Fruit fly (Drosophila melanogaster) whole organism, prepupa: ENCODE measurements around the gene CG12010.
A peak's percentile ranks its signal among the peaks of the same experiment; 100 is the strongest.

Experiments used
- Blimp-1 ChIP-seq: fragments of 200-800 bp; sonication (Bioruptor generic); optimal IDR thresholded peaks from 3 replicates; lab custom pipeline; 2017; ENCODE audit warnings: missing biosample characterization, missing genetic modification characterization, mild to moderate bottlenecking, moderate library complexity, missing genetic modification reagents
- CG10631 ChIP-seq: fragments of 200-800 bp; sonication (Bioruptor generic); optimal IDR thresholded peaks from 2 replicates; lab custom pipeline; 2016; ENCODE audit warnings: missing biosample characterization, missing genetic modification characterization
- CG10669 ChIP-seq: fragments of 200-800 bp; sonication (Bioruptor generic); optimal IDR thresholded peaks from 3 replicates; lab custom pipeline; 2018; ENCODE audit warnings: missing biosample characterization, mild to moderate bottlenecking, missing genetic modification characterization, moderate library complexity
- CG15336 ChIP-seq: fragments of 200-800 bp; sonication (Bioruptor generic); IDR thresholded peaks from 2 replicates; pipeline ENCODE4 v1.3.6; 2022; ENCODE audit warnings: missing biosample characterization, missing genetic modification characterization
- CG1621 ChIP-seq: fragments of 200-800 bp; sonication (Bioruptor generic); optimal IDR thresholded peaks from 3 replicates; lab custom pipeline; 2018; ENCODE audit warnings: missing biosample characterization, mild to moderate bottlenecking, missing genetic modification characterization
- CG3032 ChIP-seq: fragments of 200-800 bp; optimal IDR thresholded peaks from 2 replicates; lab custom pipeline; 2019; ENCODE audit warnings: missing biosample characterization, mild to moderate bottlenecking, missing genetic modification characterization, moderate library complexity
- CG31627 ChIP-seq: fragments of 200-800 bp; sonication (Bioruptor generic); optimal IDR thresholded peaks from 3 replicates; lab custom pipeline; 2016; ENCODE audit warnings: missing biosample characterization, missing genetic modification characterization
- CG3919 ChIP-seq: fragments of 200-800 bp; sonication (Bioruptor generic); optimal IDR thresholded peaks from 3 replicates; lab custom pipeline; 2016; ENCODE audit warnings: missing biosample characterization, missing genetic modification characterization
- CG6163 ChIP-seq: fragments of 200-800 bp; sonication (Bioruptor generic); IDR thresholded peaks from 3 replicates; pipeline ENCODE4 v1.3.6; 2022; ENCODE audit warnings: missing biosample characterization, missing genetic modification characterization
- CG6276 ChIP-seq: fragments of 200-800 bp; sonication (Bioruptor generic); optimal IDR thresholded peaks from 2 replicates; lab custom pipeline; 2017; ENCODE audit warnings: missing biosample characterization, mild to moderate bottlenecking, missing genetic modification characterization
- CG6808 ChIP-seq: fragments of 200-800 bp; sonication (Bioruptor generic); optimal IDR thresholded peaks from 3 replicates; lab custom pipeline; 2017; ENCODE audit warnings: missing biosample characterization, missing genetic modification characterization, mild to moderate bottlenecking, moderate library complexity, missing genetic modification reagents
- CG8119 ChIP-seq: fragments of 200-800 bp; sonication (Bioruptor generic); IDR thresholded peaks from 3 replicates; pipeline ENCODE4 v1.3.6; 2022; ENCODE audit warnings: missing biosample characterization, missing genetic modification characterization
- CG9139 ChIP-seq: fragments of 200-800 bp; sonication (Bioruptor generic); optimal IDR thresholded peaks from 3 replicates; lab custom pipeline; 2017; ENCODE audit warnings: missing biosample characterization, mild to moderate bottlenecking, missing genetic modification characterization
- Eip75B ChIP-seq: fragments of 200-800 bp; sonication (Bioruptor generic); optimal IDR thresholded peaks from 3 replicates; lab custom pipeline; 2016; ENCODE audit warnings: missing biosample characterization, missing genetic modification characterization
- Eip78C ChIP-seq: fragments of 200-800 bp; sonication (Bioruptor generic); peaks from one replicate; lab custom pipeline; 2016; ENCODE audit warnings: missing biosample characterization, missing genetic modification characterization
- Ets96B ChIP-seq: fragments of 200-800 bp; optimal IDR thresholded peaks from 2 replicates; lab custom pipeline; 2019; ENCODE audit warnings: missing biosample characterization, mild to moderate bottlenecking, missing genetic modification characterization, moderate library complexity
- Gug ChIP-seq: fragments of 200-800 bp; sonication (Bioruptor generic); IDR thresholded peaks from 2 replicates; pipeline ENCODE4 v1.3.6; 2022; ENCODE audit warnings: missing biosample characterization, missing genetic modification characterization
- Hr39 ChIP-seq: fragments of 200-800 bp; sonication (Bioruptor generic); optimal IDR thresholded peaks from 2 replicates; lab custom pipeline; 2016; ENCODE audit warnings: missing biosample characterization, missing genetic modification characterization
- Hr4 ChIP-seq: fragments of 200-800 bp; sonication (Bioruptor generic); optimal IDR thresholded peaks from 3 replicates; lab custom pipeline; 2016; ENCODE audit warnings: missing biosample characterization, missing genetic modification characterization
- Met ChIP-seq: fragments of 200-800 bp; sonication (Bioruptor generic); optimal IDR thresholded peaks from 3 replicates; lab custom pipeline; 2016; ENCODE audit warnings: missing biosample characterization, missing genetic modification characterization
- Sox14 ChIP-seq: fragments of 200-800 bp; sonication (Bioruptor generic); optimal IDR thresholded peaks from 3 replicates; lab custom pipeline; 2016; ENCODE audit warnings: missing biosample characterization, missing genetic modification characterization
- acj6 ChIP-seq: fragments of 200-800 bp; sonication (Bioruptor generic); optimal IDR thresholded peaks from 3 replicates; lab custom pipeline; 2016; ENCODE audit warnings: missing biosample characterization, missing genetic modification characterization
- dsx ChIP-seq: fragments of 200-800 bp; optimal IDR thresholded peaks from 3 replicates; lab custom pipeline; 2019; ENCODE audit warnings: missing biosample characterization, mild to moderate bottlenecking, missing genetic modification characterization, moderate library complexity; ENCODE audit not compliant: poor library complexity, severe bottlenecking
- eg ChIP-seq: fragments of 200-800 bp; sonication (Bioruptor generic); IDR thresholded peaks from 3 replicates; pipeline ENCODE4 v1.3.6; 2022; ENCODE audit warnings: missing biosample characterization, missing genetic modification characterization
- esn ChIP-seq: fragments of 200-800 bp; sonication (Bioruptor generic); optimal IDR thresholded peaks from 2 replicates; lab custom pipeline; 2016; ENCODE audit warnings: missing biosample characterization, mild to moderate bottlenecking, missing genetic modification characterization, moderate library complexity
- fd59A ChIP-seq: fragments of 200-800 bp; sonication (Bioruptor generic); optimal IDR thresholded peaks from 2 replicates; lab custom pipeline; 2017; ENCODE audit warnings: missing biosample characterization, mild to moderate bottlenecking, missing genetic modification characterization, missing genetic modification reagents
- fkh ChIP-seq: fragments of 200-800 bp; sonication (Bioruptor generic); optimal IDR thresholded peaks from 3 replicates; lab custom pipeline; 2017; ENCODE audit warnings: missing biosample characterization, mild to moderate bottlenecking, missing genetic modification characterization, moderate library complexity
- lz ChIP-seq: fragments of 200-800 bp; sonication (Bioruptor generic); optimal IDR thresholded peaks from 3 replicates; lab custom pipeline; 2016; ENCODE audit warnings: missing biosample characterization, missing genetic modification characterization
- pdm3 ChIP-seq: fragments of 200-800 bp; sonication (Bioruptor generic); optimal IDR thresholded peaks from 3 replicates; lab custom pipeline; 2016; ENCODE audit warnings: missing biosample characterization, missing genetic modification characterization
- salr ChIP-seq, 2 experiments: fragments of 200-800 bp; sonication (Bioruptor generic); optimal IDR thresholded peaks; 3 replicates each; lab custom pipeline; 2016 to 2018; ENCODE audit warnings: missing biosample characterization in 2 of 2, missing genetic modification characterization in 2 of 2, mild to moderate bottlenecking in 1 of 2
- spab ChIP-seq: fragments of 200-800 bp; sonication (Bioruptor generic); optimal IDR thresholded peaks from 2 replicates; lab custom pipeline; 2017; ENCODE audit warnings: missing biosample characterization, mild to moderate bottlenecking, missing genetic modification characterization, missing genetic modification reagents
- ss ChIP-seq, 2 experiments: fragments of 200-800 bp; sonication (Bioruptor generic); optimal IDR thresholded peaks; 2 replicates in 1 of 2; 3 replicates in 1 of 2; lab custom pipeline; 2017 to 2018; ENCODE audit warnings: mild to moderate bottlenecking in 2 of 2, missing biosample characterization in 2 of 2, missing genetic modification characterization in 2 of 2, moderate library complexity in 1 of 2
- svp ChIP-seq: fragments of 200-800 bp; sonication (Bioruptor generic); peaks from one replicate; lab custom pipeline; 2016; ENCODE audit warnings: missing biosample characterization, missing genetic modification characterization
- topi ChIP-seq: fragments of 200-800 bp; sonication (Bioruptor generic); optimal IDR thresholded peaks from 3 replicates; lab custom pipeline; 2016; ENCODE audit warnings: missing biosample characterization, missing genetic modification characterization
- vri ChIP-seq: fragments of 200-800 bp; sonication (Bioruptor generic); optimal IDR thresholded peaks from 3 replicates; lab custom pipeline; 2016; ENCODE audit warnings: missing biosample characterization, mild to moderate bottlenecking, missing genetic modification characterization

CG12010 gene

DNA sequence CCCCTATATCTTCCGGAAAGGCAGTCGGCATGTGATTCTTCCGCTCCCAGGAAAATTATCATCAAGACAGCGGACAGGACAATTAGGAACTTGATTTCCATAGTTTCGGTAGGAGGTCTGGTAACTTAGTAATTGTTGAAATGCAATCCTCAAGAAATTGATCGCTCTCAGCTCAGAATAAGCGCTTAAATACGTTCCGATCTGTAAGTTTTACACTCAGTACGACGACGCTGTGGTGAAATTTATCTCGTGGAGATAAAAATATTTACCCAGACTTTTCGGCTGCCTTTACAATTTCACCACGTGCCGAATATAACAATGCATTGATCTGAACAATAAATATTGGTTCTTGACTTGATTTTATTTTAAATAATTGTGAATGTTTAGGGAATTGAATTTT, 38.4 kb upstream of the CG12010 start, which contains the start of gene Drsl1:
Gene Drsl1 (minus strand): TSS at position 101 of the 400 bp plus-strand sequence.
- TF ChIP-seq Ets96B (tag; lab: Kevin White, UChicago) (no peak), Sox14 (GFP tag; lab: Kevin White, UChicago) (no peak), CG8119 (GFP tag; lab: Robert Waterston, UW) (no peak), CG15336 (no peak), CG6276 (GFP tag; lab: Kevin White, UChicago) (no peak), salr (GFP tag; optimal IDR thresholded peaks at IDR 0.05; lab: Kevin White, UChicago) (no peak), Blimp-1 (no peak), pdm3 (GFP tag; lab: Kevin White, UChicago) (no peak)

DNA sequence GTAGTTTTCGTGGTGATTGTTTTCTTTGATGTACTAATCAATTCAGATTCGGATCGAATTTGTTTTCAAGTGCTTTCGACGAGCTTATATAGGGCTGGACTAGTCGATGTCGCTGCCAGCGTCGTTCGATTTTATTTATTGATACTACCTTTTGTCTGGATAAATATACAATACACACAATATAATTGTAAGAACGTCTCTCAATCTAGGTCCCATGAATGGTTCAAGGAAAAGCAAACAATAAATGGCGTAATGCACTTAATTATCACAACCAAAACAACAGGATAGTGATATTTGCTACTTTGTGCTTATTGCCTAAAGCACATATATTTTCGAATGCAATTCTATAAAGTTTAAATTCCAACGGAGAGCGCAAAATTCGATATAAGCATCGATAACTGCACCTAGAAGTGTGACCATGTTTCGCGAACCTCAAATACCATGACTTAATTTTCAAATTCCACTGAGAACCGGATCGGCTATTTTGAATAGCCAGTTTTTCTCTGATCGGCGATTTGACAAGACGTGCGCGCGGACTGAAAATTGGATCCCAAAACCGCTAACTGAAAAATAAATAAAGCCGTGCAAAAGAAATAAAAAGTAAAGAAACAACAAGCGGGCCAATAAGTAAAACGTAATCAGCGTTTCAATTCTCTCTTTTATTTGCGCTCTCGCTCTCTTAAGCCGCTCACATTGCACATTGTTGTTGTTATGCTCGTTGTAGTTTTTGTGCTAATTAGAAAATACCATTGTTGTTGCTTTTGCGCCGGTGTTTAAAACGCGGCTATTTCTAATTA, 37.5 kb upstream of the CG12010 start, which contains the start of the genes Drsl6 and kst:
Gene Drsl6 (minus strand): TSS at position 51 of the 797 bp plus-strand sequence.
Gene kst (plus strand): TSS at position 493 of the 797 bp plus-strand sequence.
- TF ChIP-seq vri (GFP tag; lab: Kevin White, UChicago) (peak; percentile 62), CG1621 (tag; lab: Kevin White, UChicago) (peak; percentile 75), topi (peak; percentile 8), CG8119 (GFP tag; lab: Robert Waterston, UW) (peak; percentile 44; the same call in 2 of the 3 replicates), Hr39 (no peak), fkh (GFP tag; lab: Kevin White, UChicago) (peak; percentile 92), CG6276 (GFP tag; lab: Kevin White, UChicago) (no peak), CG9139 (peak; percentile 11), Hr4 (no peak), eg (GFP tag; lab: Robert Waterston, UW) (peak; percentile 85), CG15336 (peak; percentile 50), ss (GFP tag; optimal IDR thresholded peaks at IDR 0.05; lab: Kevin White, UChicago) (peak; percentile 54), CG6163 (GFP tag; lab: Robert Waterston, UW) (peak; percentile 74), esn (GFP tag; lab: Kevin White, UChicago) (peak; percentile 35), Gug (GFP tag; lab: Robert Waterston, UW) (no peak), Eip78C (GFP tag; lab: Kevin White, UChicago) (peak; percentile 56), salr (GFP tag; optimal IDR thresholded peaks at IDR 0.05; lab: Kevin White, UChicago) (peak in 1 of 2 experiments; percentile 14), Sox14 (GFP tag; lab: Kevin White, UChicago) (peak; percentile 14), CG3032 (tag; lab: Kevin White, UChicago) (peak; percentile 53), CG6808 (peak; percentile 28)

DNA sequence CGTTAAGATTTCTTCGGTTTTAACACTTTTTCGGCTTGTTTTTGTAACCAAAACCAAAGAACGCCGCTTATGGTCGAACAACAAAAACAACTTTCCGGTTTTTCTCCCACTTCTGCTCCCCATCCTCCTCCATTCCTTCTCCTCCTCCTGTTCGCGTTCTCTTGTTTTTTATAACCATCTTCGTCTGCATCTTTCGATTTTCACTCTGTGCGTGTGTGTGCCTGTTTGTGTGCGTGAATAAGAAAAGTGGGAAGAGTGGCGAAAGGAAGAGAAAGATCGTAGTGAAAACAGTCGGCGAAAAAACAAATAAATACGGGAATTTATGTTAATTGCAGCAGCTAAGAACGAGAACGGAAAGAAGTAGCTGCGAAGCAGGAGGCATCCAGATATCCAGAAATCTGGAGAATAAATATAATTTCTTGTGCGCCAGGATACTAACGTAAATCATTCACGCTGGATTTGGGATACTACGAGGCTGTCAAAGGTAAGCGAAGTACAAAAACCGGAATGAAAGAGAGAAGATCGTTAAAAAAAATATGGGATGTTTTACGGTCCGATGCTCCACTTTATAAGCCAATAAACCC, 36.6 kb upstream of the CG12010 start:
- TF ChIP-seq vri (GFP tag; lab: Kevin White, UChicago) (peak; percentile 22), CG6163 (GFP tag; lab: Robert Waterston, UW) (no peak)

DNA sequence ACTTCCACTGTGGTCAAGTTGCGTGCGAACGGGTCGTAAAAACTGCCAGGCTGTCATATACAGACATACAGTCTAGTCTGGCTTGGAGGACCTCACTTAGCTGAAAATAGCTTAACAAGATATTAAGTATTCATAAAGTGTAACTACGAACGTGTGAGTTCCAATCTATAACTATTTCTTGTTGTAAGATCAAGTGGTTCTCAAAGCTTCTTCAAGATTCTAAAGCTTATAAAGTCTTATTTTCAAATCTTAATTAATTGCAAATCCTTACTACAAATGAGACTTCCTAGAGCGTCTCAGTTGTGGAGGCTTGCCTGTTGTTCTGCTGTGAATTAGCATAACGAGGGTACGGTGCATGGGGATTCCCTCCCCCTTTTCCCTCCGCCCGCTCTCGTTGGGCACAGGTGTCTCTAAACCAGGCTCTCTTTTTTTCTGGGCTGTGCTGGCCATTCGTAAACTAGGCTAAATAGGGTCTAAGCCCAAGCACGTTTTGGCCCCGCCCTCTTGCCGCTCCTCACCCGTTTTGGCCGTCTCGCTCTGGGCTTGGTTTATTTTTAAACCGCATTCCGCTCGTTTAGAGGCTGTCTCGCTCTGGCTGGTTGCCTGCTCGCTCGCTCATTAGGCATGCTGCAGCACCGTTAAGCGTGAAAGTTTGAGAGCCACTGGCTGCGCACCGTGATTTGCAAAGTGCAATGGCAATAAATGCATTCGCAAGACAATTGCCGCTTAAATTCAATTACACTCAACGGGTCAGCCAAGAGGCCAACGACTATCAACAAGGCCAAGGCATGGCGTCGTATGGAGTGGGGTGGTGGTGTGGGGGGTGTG, 35.8 kb upstream of the CG12010 start:
- TF ChIP-seq dsx (GFP tag; lab: Kevin White, UChicago), result peak; percentile 33
- TF ChIP-seq Hr39, result no peak
- TF ChIP-seq CG6163 (GFP tag; lab: Robert Waterston, UW), result no peak
- TF ChIP-seq Met (GFP tag; lab: Kevin White, UChicago), result no peak
- TF ChIP-seq Sox14 (GFP tag; lab: Kevin White, UChicago), result peak; percentile 12
- no peak for TF ChIP-seq acj6 (GFP tag; lab: Kevin White, UChicago)
- peak; percentile 43 for TF ChIP-seq spab (GFP tag; lab: Kevin White, UChicago)
- peak; percentile 22 for TF ChIP-seq CG3919 (GFP tag; lab: Kevin White, UChicago)
- no peak for TF ChIP-seq CG15336
- peak in 1 of 2 experiments; percentile 2 for TF ChIP-seq salr (GFP tag; optimal IDR thresholded peaks at IDR 0.05; lab: Kevin White, UChicago)
- TF ChIP-seq Eip75B (GFP tag; lab: Kevin White, UChicago), result no peak
- peak; percentile 67 to 96 for TF ChIP-seq ss (GFP tag; optimal IDR thresholded peaks at IDR 0.05; lab: Kevin White, UChicago)
- TF ChIP-seq CG10669 (GFP tag; lab: Kevin White, UChicago), result peak; percentile 53
- peak; percentile 29 for TF ChIP-seq pdm3 (GFP tag; lab: Kevin White, UChicago)
- TF ChIP-seq Ets96B (tag; lab: Kevin White, UChicago), result peak; percentile 61
- peak; percentile 65 for TF ChIP-seq CG6808
- TF ChIP-seq svp (GFP tag; lab: Kevin White, UChicago), result peak; percentile 83
- TF ChIP-seq Eip78C (GFP tag; lab: Kevin White, UChicago), result peak; percentile 61
- peak; percentile 56 for TF ChIP-seq fd59A (GFP tag; lab: Kevin White, UChicago)
- no peak for TF ChIP-seq lz (GFP tag; lab: Kevin White, UChicago)
- TF ChIP-seq CG31627 (GFP tag; lab: Kevin White, UChicago), result no peak
- TF ChIP-seq CG3032 (tag; lab: Kevin White, UChicago), result peak; percentile 70
- TF ChIP-seq CG10631 (GFP tag; lab: Kevin White, UChicago), result peak; percentile 32
- TF ChIP-seq Blimp-1, result no peak
